Worm (Caenorhabditis elegans): Measurements from ENCODE around the gene dhhc-14.

Gene dhhc-14

DNA sequence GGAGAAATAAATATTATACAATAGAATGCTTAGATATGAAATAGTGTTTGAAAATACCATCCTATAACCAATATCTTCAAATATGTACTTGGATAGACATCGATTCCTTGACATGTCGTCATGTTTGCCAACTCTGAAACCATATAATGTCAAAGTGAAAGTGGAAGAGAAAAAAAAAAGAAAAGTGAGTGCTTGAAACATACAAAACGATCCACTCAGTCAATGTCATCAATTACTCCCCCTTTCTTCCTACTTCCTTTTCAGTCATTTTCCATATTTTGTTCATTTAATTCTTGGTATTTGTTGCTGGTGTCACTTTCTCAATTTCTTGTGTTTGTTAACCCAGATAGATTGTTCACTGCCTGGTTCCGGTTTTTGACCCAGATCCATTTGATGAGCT is 28.1 kb downstream of the dhhc-14 start, which contains the start of gene F18E9.4:
Gene F18E9.4, plus strand, starts transcription at position 301 of the 400 bp plus-strand sequence.
- no peak for TF ChIP-seq med-1 (GFP tag; optimal IDR thresholded peaks at IDR 0.05; ENCODE audit: insufficient read depth)
- TF ChIP-seq klf-2 (GFP tag; conservative IDR thresholded peaks at IDR 0.05) = no peak
- no peak for TF ChIP-seq T22C8.4 (GFP tag; IDR thresholded peaks at IDR 0.05)
- TF ChIP-seq ztf-23 (GFP tag; IDR thresholded peaks at IDR 0.05) = no peak
- no peak for TF ChIP-seq ztf-29 (GFP tag; IDR thresholded peaks at IDR 0.05)
- TF ChIP-seq tab-1 (GFP tag; IDR thresholded peaks at IDR 0.05) = no peak

DNA sequence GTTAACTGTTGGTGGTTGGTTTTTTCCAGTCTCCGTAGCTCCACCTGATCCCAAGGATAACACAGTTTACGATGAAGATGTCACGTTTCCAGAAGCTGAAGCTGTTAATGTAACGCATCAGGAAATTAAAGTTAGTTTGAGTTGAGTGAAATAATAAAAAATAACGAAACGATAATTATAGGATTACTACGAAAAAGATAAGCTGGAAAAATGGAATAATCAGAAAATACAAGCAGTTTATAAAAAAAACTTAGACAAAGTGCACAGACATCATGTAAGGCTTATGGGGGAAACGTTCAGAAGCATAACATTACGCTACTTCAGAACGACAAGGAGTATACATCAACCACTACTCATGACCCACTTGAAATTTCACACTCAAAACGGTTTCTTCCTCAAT is 29.4 kb downstream of the dhhc-14 start, which contains the start of gene F18E9.8:
Gene F18E9.8, minus strand, starts transcription at position 101 of the 400 bp plus-strand sequence.
- TF ChIP-seq ztf-29 (GFP tag; IDR thresholded peaks at IDR 0.05) (no peak), klf-2 (GFP tag; conservative IDR thresholded peaks at IDR 0.05) (no peak), med-1 (GFP tag; optimal IDR thresholded peaks at IDR 0.05; ENCODE audit: insufficient read depth) (no peak), tab-1 (GFP tag; IDR thresholded peaks at IDR 0.05) (no peak)

DNA sequence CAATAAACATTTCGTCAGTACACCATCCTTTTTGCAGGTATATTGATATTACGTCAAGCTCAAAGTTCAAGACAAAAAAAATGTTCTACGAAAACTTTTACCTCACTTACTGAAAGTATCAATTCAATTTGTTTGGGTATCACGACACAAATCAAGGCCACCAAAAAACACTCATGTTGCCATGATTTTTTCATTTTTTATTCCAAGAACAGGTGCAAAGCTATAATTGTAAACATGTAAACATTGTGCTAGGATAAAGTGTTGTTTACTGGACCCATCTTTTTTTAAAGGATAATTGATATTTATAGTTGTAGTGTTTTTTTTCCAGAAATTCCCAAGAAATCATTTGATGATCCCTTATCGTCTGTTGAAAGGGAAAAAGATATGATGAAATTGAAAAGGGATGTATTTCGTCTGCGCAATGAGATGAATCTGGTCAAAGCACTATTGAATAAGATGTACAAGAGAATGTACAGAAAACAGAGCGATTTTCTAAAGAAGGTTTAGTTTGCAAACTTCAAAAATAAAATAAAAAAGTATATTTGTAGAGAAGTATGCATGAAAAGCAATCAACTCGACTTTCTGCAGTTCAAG is 30.8 kb downstream of the dhhc-14 start:
- TF ChIP-seq flt-1 (GFP tag; IDR thresholded peaks at IDR 0.05) (no peak), ref-1 (GFP tag; conservative IDR thresholded peaks at IDR 0.05) (no peak), T22C8.4 (GFP tag; IDR thresholded peaks at IDR 0.05) (no peak), cog-1 (tag; optimal IDR thresholded peaks at IDR 0.05) (no peak), ztf-23 (GFP tag; IDR thresholded peaks at IDR 0.05) (no peak), tab-1 (GFP tag; IDR thresholded peaks at IDR 0.05) (no peak), med-1 (GFP tag; optimal IDR thresholded peaks at IDR 0.05; ENCODE audit: insufficient read depth) (no peak), ztf-29 (GFP tag; IDR thresholded peaks at IDR 0.05) (no peak), klf-2 (GFP tag; conservative IDR thresholded peaks at IDR 0.05) (no peak)

DNA sequence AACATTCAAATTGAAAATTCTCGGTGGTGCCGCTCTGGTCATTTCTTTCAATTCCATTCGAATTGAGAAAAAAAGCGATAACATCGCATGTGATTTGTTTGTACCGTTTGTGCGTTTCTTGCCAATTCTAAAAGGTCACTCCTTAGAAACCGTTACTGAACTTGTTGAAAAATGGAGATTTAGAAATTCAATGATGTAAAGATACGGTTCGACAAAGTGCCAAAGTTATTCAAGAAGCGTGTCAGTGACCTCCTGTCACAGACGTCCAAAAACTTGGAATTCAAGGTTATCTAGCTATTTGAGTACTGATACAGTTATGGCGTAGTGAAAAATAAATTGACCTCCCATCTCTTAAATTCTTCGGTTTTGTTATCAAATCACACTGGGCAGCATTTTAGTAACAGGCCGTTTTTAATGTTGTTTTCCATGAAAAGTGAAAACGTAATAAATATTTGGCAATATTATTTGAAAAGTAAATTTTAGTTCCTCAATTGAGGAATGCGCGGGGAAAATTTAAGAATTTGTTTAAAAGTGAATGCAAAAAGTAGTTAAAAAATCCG is 32.8 kb downstream of the dhhc-14 start:
- TF ChIP-seq klf-2 (GFP tag; conservative IDR thresholded peaks at IDR 0.05) (no peak), cog-1 (tag; optimal IDR thresholded peaks at IDR 0.05) (no peak), T22C8.4 (GFP tag; IDR thresholded peaks at IDR 0.05) (no peak), ztf-23 (GFP tag; IDR thresholded peaks at IDR 0.05) (no peak), ref-1 (GFP tag; conservative IDR thresholded peaks at IDR 0.05) (no peak), tab-1 (GFP tag; IDR thresholded peaks at IDR 0.05) (no peak), flt-1 (GFP tag; IDR thresholded peaks at IDR 0.05) (no peak), med-1 (GFP tag; optimal IDR thresholded peaks at IDR 0.05; ENCODE audit: insufficient read depth) (no peak), ztf-29 (GFP tag; IDR thresholded peaks at IDR 0.05) (no peak)

DNA sequence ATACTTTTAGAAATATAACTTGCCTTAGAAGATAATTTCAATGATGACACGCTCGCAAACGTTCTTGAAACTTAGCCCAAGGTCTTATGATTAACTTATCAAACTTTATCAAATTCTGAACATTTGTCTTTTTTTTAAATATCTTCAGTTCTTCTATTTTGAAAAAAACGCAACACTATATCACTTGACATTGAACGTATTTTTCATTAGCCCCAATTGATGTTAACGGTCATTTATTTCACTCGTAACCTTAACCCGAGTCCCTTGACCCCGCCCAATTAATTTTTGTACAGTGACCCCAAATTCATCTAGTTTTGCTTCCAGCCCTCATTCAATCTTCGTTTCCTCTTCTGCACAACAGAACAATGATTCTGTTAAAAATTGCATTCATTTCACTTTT is 33.8 kb downstream of the dhhc-14 start, which contains the start of gene F18E9.3:
Gene F18E9.3, plus strand, starts transcription at position 311 of the 400 bp plus-strand sequence.
- TF ChIP-seq ztf-29 (GFP tag; IDR thresholded peaks at IDR 0.05) = no peak

DNA sequence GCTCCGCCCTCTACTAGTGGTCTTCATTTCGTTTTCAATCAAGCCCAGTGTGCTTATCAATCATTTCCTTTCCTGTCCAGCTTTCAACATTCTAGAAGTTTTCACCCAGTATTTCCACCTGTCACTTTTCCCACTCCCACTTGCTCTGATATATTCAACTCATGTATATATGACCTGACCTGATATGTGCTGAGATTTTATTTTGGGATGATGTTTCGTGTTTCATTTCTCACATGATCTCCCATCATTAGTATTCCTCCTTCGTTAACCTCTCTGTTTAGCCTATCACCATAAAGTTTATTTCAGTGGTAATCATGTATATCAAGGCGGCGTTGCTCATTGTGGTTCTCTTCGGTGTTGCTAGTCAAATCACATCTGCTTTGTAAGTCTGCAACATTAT is 40.8 kb downstream of the dhhc-14 start, which contains the start of gene nlp-7:
Gene nlp-7, plus strand, starts transcription at position 301 of the 400 bp plus-strand sequence.
- no peak for TF ChIP-seq ztf-29 (GFP tag; IDR thresholded peaks at IDR 0.05)
- TF ChIP-seq T22C8.4 (GFP tag; IDR thresholded peaks at IDR 0.05) = no peak
- TF ChIP-seq tab-1 (GFP tag; IDR thresholded peaks at IDR 0.05) = no peak
- no peak for TF ChIP-seq cog-1 (tag; optimal IDR thresholded peaks at IDR 0.05)
- TF ChIP-seq ref-1 (GFP tag; conservative IDR thresholded peaks at IDR 0.05) = no peak
- no peak for TF ChIP-seq flt-1 (GFP tag; IDR thresholded peaks at IDR 0.05)
- no peak for TF ChIP-seq ztf-23 (GFP tag; IDR thresholded peaks at IDR 0.05)

DNA sequence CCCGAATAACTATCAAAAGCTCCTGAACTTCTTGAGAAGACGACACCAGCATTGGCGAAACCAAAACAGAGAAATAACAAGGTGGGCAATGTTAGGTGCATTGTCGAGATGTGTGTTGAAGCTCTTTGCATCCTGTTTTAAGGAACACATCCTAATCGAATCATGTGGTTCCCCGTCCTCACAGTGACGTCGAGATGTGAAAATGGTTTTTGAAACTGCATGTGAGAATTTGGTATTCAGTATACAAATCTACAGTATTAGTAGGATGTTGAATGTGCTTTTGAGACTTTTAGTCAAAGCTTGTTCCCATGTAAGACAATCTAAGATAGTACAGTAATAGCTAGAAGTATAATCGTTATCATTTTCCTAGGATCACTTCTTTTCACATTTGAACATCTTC is 45.6 kb downstream of the dhhc-14 start, which contains the start of gene F18E9.7:
Gene F18E9.7, minus strand, starts transcription at position 101 of the 400 bp plus-strand sequence.
- TF ChIP-seq med-1 (GFP tag; optimal IDR thresholded peaks at IDR 0.05; ENCODE audit: insufficient read depth) = no peak
- TF ChIP-seq T22C8.4 (GFP tag; IDR thresholded peaks at IDR 0.05) = no peak
- TF ChIP-seq cog-1 (tag; optimal IDR thresholded peaks at IDR 0.05) = no peak
- no peak for TF ChIP-seq klf-2 (GFP tag; conservative IDR thresholded peaks at IDR 0.05)
- TF ChIP-seq tab-1 (GFP tag; IDR thresholded peaks at IDR 0.05) = no peak
- TF ChIP-seq ztf-23 (GFP tag; IDR thresholded peaks at IDR 0.05) = no peak

DNA sequence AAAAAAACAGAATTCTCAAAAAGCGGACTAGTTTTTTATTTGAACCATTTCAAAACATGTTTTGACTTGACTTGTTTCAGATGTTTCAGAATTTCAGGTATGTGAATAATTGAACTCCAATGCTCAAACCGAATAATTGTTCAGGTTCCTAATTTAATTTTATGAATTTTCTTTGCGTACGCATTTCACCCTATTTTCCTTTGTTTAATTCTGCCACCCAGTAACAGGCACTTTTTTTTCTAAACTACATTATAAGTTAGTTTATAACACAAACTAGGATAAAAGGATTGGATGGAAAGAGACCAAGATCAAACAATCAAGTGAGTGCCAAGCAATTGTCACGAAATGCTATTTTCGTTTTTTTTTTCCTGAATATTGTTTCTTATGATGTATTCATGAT is 46.4 kb downstream of the dhhc-14 start:
- TF ChIP-seq klf-2 (GFP tag; conservative IDR thresholded peaks at IDR 0.05) (no peak), T22C8.4 (GFP tag; IDR thresholded peaks at IDR 0.05) (no peak), ztf-29 (GFP tag; IDR thresholded peaks at IDR 0.05) (no peak), ztf-23 (GFP tag; IDR thresholded peaks at IDR 0.05) (no peak), med-1 (GFP tag; optimal IDR thresholded peaks at IDR 0.05; ENCODE audit: insufficient read depth) (no peak), flt-1 (GFP tag; IDR thresholded peaks at IDR 0.05) (no peak), ref-1 (GFP tag; conservative IDR thresholded peaks at IDR 0.05) (no peak), cog-1 (tag; optimal IDR thresholded peaks at IDR 0.05) (no peak), tab-1 (GFP tag; IDR thresholded peaks at IDR 0.05) (no peak)

DNA sequence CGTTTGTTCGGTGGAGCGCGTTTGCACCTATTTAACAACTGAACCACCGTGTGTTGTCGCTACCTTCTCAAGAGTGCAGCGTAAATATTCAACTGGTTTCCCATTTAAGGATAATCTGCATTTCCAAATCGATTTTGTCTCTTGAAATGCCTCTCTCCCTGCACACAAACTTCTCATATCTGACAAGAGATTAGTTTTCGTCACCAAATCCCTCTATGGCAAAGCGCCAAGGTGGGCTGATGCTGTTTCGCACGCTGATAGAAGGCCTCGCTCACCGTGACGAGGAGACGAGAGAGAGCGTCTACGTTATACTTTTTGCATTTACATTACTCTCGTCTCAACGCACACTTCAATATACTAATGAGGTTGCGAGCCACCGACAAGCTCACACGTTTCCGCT is 47.6 kb downstream of the dhhc-14 start:
- TF ChIP-seq ztf-29 (GFP tag; IDR thresholded peaks at IDR 0.05) (no peak), cog-1 (tag; optimal IDR thresholded peaks at IDR 0.05) (no peak), ref-1 (GFP tag; conservative IDR thresholded peaks at IDR 0.05) (no peak), tab-1 (GFP tag; IDR thresholded peaks at IDR 0.05) (no peak), med-1 (GFP tag; optimal IDR thresholded peaks at IDR 0.05; ENCODE audit: insufficient read depth) (no peak), ztf-23 (GFP tag; IDR thresholded peaks at IDR 0.05) (no peak), klf-2 (GFP tag; conservative IDR thresholded peaks at IDR 0.05) (no peak), T22C8.4 (GFP tag; IDR thresholded peaks at IDR 0.05) (no peak), flt-1 (GFP tag; IDR thresholded peaks at IDR 0.05) (no peak)

DNA sequence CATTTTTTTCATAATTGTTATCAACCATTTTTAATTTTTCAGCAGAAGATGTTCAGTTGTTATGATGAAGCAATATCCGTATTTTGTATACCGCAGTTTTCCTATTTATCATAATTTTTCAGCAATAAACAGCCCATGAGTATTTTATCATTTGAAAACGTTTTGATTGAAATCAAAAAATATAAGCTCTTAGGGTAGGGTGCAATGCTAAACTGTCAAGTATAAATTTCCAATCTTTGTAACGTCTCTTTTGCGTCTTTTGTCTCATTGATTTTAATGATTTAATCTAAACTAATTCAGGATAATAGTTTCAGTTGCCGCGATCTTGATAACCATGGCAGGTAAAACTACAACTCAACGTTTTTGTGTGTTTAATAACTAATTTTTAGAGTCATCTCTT is 49.2 kb downstream of the dhhc-14 start, which contains the start of gene F18E9.1:
Gene F18E9.1, plus strand, starts transcription at position 301 of the 400 bp plus-strand sequence.
- TF ChIP-seq med-1 (GFP tag; optimal IDR thresholded peaks at IDR 0.05; ENCODE audit: insufficient read depth) = no peak
- no peak for TF ChIP-seq flt-1 (GFP tag; IDR thresholded peaks at IDR 0.05)

Data from whole organism, midembryonic.